In the genomic region with DNA sequence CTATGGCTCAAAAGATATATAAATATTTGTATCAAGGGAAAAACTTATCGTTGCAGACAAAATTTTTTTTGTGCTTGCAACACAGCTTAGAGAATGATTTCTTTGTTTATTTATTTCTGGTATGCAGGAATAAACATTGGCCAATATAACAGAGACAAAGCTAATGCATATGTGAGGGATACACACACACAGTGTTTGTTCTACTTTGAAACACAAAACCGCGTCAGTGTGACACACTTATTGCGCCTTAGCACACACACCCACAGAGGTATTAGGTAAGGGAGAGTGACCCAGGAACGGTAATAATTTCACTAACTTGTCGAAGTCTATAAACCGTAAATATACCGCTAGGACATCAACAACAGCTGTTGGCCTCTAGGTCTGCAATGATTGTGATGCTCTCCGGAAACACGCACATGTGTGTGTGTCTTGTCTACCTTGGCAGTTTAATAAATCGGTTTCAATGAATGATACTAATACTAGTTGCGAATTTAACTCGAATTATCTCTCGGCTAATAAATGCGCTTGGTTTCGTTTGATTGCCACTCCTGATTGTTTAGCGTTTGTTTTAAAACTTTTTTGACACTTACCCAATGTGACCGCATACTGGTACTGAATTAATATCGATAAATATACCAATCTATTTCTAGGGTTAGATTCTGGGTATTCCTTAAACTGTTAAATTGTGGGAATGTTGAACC, we compare ENCODE assay signal across 1 fruit fly cellular context.
TF ChIP-seq lines count a peak whose summit lies in the region.

A gene (minus strand): TSS at position 619 of the 701 bp plus-strand sequence.

TF ChIP-seq in whole organism, embryonic, 481 proteins besides CTCF, POLR2A, EP300 and RAD21 (continued from another document):
- peak; percentile 16 for TF ChIP-seq CG9797 (GFP tag; optimal IDR thresholded peaks at IDR 0.05; lab: Kevin White, UChicago)
- TF ChIP-seq CG14050 (GFP tag; IDR thresholded peaks at IDR 0.05; lab: Robert Waterston, UW), result no peak
- no peak for TF ChIP-seq croc (GFP tag; conservative IDR thresholded peaks at IDR 0.05; lab: Robert Waterston, UW)
- TF ChIP-seq CG1832 (GFP tag; optimal IDR thresholded peaks at IDR 0.05; lab: Kevin White, UChicago), result no peak
- no peak for TF ChIP-seq sna (GFP tag; IDR thresholded peaks at IDR 0.05; lab: Robert Waterston, UW; ENCODE audit: partially characterized antibody)
- TF ChIP-seq CG11560 (tag; IDR thresholded peaks at IDR 0.05; lab: Robert Waterston, UW), result no peak
- no peak for TF ChIP-seq CG7839 (tag; optimal IDR thresholded peaks at IDR 0.05; lab: Kevin White, UChicago)
- TF ChIP-seq CG10431 (GFP tag; optimal IDR thresholded peaks at IDR 0.05; lab: Kevin White, UChicago), result no peak
- peak; percentile 58 for TF ChIP-seq gfzf (GFP tag; optimal IDR thresholded peaks at IDR 0.05; lab: Kevin White, UChicago)
- no peak for TF ChIP-seq CG10543 (GFP tag; optimal IDR thresholded peaks at IDR 0.05; lab: Kevin White, UChicago)
- no peak for TF ChIP-seq CG12155 (GFP tag; optimal IDR thresholded peaks at IDR 0.05; lab: Kevin White, UChicago)
- peak; percentile 18 for TF ChIP-seq ATbp (GFP tag; optimal IDR thresholded peaks at IDR 0.05; lab: Kevin White, UChicago)
- TF ChIP-seq corto (GFP tag; optimal IDR thresholded peaks at IDR 0.05; lab: Kevin White, UChicago), result no peak
- no peak for TF ChIP-seq CG11085 (GFP tag; IDR thresholded peaks at IDR 0.05; lab: Robert Waterston, UW)
- TF ChIP-seq abd-A (tag; optimal IDR thresholded peaks at IDR 0.05; lab: Kevin White, UChicago), result no peak
- peak; percentile 24 for TF ChIP-seq CG1603 (tag; optimal IDR thresholded peaks at IDR 0.05; lab: Kevin White, UChicago)
- no peak for TF ChIP-seq ash1 (GFP tag; optimal IDR thresholded peaks at IDR 0.05; lab: Kevin White, UChicago)
- TF ChIP-seq row (GFP tag; IDR thresholded peaks at IDR 0.05; lab: Robert Waterston, UW), result peak; percentile 41
- TF ChIP-seq CG13894 (tag; optimal IDR thresholded peaks at IDR 0.05; lab: Kevin White, UChicago), result no peak
- TF ChIP-seq ase (GFP tag; IDR thresholded peaks at IDR 0.05; lab: Robert Waterston, UW), result no peak
- TF ChIP-seq Scr (GFP tag; IDR thresholded peaks at IDR 0.05; lab: Robert Waterston, UW; ENCODE audit: partially characterized antibody), result 0 out of 2 replicates have a peak, but pooled peaks have one; percentile 14
- 0 out of 3 replicates have a peak, but pooled peaks have one; percentile 12 for TF ChIP-seq CG16813 (GFP tag; IDR thresholded peaks at IDR 0.05; lab: Robert Waterston, UW; ENCODE audit: partially characterized antibody)
- TF ChIP-seq eve (GFP tag; optimal IDR thresholded peaks at IDR 0.05; lab: Kevin White, UChicago), result peak in 1 of 2 experiments; percentile 38
- peak; percentile 5 for TF ChIP-seq Myb (GFP tag; optimal IDR thresholded peaks at IDR 0.05; lab: Kevin White, UChicago)
- no peak for TF ChIP-seq Asciz (GFP tag; optimal IDR thresholded peaks at IDR 0.05; lab: Kevin White, UChicago)
- TF ChIP-seq fd102C (GFP tag; optimal IDR thresholded peaks at IDR 0.05; lab: Kevin White, UChicago), result no peak
- TF ChIP-seq cg (GFP tag; optimal IDR thresholded peaks at IDR 0.05; lab: Kevin White, UChicago), result peak; percentile 64
- TF ChIP-seq Dip2 (GFP tag; IDR thresholded peaks at IDR 0.05; lab: Robert Waterston, UW), result no peak
- no peak for TF ChIP-seq slou (GFP tag; optimal IDR thresholded peaks at IDR 0.05; lab: Kevin White, UChicago)
- TF ChIP-seq ssp (GFP tag; IDR thresholded peaks at IDR 0.05; lab: Robert Waterston, UW), result peak; percentile 33
- TF ChIP-seq Sry-δ (GFP tag; optimal IDR thresholded peaks at IDR 0.05; lab: Kevin White, UChicago), result peak; percentile 31
- TF ChIP-seq pzg (GFP tag; optimal IDR thresholded peaks at IDR 0.05; lab: Kevin White, UChicago), result peak; percentile 30
- TF ChIP-seq CG17802 (tag; optimal IDR thresholded peaks at IDR 0.05; lab: Kevin White, UChicago), result peak; percentile 3
- TF ChIP-seq CG3163 (GFP tag; optimal IDR thresholded peaks at IDR 0.05; lab: Kevin White, UChicago), result no peak
- no peak for TF ChIP-seq CG9609 (GFP tag; optimal IDR thresholded peaks at IDR 0.05; lab: Kevin White, UChicago)
- TF ChIP-seq B-H1 (GFP tag; IDR thresholded peaks at IDR 0.05; lab: Robert Waterston, UW), result no peak
- TF ChIP-seq esg (GFP tag; conservative IDR thresholded peaks at IDR 0.05; lab: Robert Waterston, UW), result no peak
- TF ChIP-seq CG34422 (GFP tag; IDR thresholded peaks at IDR 0.05; lab: Robert Waterston, UW), result 0 out of 3 replicates have a peak, but pooled peaks have one; percentile 11
- TF ChIP-seq Lpt (GFP tag; optimal IDR thresholded peaks at IDR 0.05; lab: Kevin White, UChicago), result no peak
- TF ChIP-seq C15 (GFP tag; IDR thresholded peaks at IDR 0.05; lab: Robert Waterston, UW), result no peak
- peak; percentile 23 for TF ChIP-seq BEAF-32 (GFP tag; optimal IDR thresholded peaks at IDR 0.05; lab: Kevin White, UChicago)
- no peak for TF ChIP-seq klu (GFP tag; IDR thresholded peaks at IDR 0.05; lab: Robert Waterston, UW)
- TF ChIP-seq CG10267 (tag; optimal IDR thresholded peaks at IDR 0.05; lab: Kevin White, UChicago), result no peak
- TF ChIP-seq sens-2 (GFP tag; IDR thresholded peaks at IDR 0.05; lab: Robert Waterston, UW), result no peak
- no peak for TF ChIP-seq pum (GFP tag; optimal IDR thresholded peaks at IDR 0.05; lab: Kevin White, UChicago)
- peak in 1 of 2 experiments; percentile 45 for TF ChIP-seq Pdp1 (GFP tag; optimal IDR thresholded peaks at IDR 0.05; lab: Kevin White, UChicago)
- TF ChIP-seq Atf3 (GFP tag; optimal IDR thresholded peaks at IDR 0.05; lab: Kevin White, UChicago), result no peak
- no peak for TF ChIP-seq CG10274 (GFP tag; optimal IDR thresholded peaks at IDR 0.05; lab: Kevin White, UChicago)
- no peak for TF ChIP-seq Six4 (GFP tag; optimal IDR thresholded peaks at IDR 0.05; lab: Kevin White, UChicago)
- no peak for TF ChIP-seq CG31365 (tag; optimal IDR thresholded peaks at IDR 0.05; lab: Kevin White, UChicago)
- no peak for TF ChIP-seq CG14667 (GFP tag; IDR thresholded peaks at IDR 0.05; lab: Robert Waterston, UW)
